Worm (Caenorhabditis elegans) whole organism, early embryonic: ENCODE measurements around the gene R10E12.2.

Source experiments
- B0310.2 ChIP-seq: sonication (generic microtip); optimal IDR thresholded peaks from 2 replicates; lab custom pipeline; 2016; ENCODE audit warnings: mild to moderate bottlenecking, missing genetic modification characterization, missing compliant biosample characterization
- F13C5.2 ChIP-seq: sonication (generic microtip); optimal IDR thresholded peaks from 2 replicates; lab custom pipeline; 2017; ENCODE audit warnings: mild to moderate bottlenecking, missing genetic modification characterization, inconsistent platforms, missing compliant biosample characterization
- aly-1 ChIP-seq: sonication (generic microtip); optimal IDR thresholded peaks from 2 replicates; lab custom pipeline; 2016; ENCODE audit warnings: missing genetic modification characterization, missing compliant biosample characterization
- ama-1 ChIP-seq: fragments of 150-350 bp; optimal IDR thresholded peaks from 2 replicates; lab custom pipeline; 2014
- ceh-13 ChIP-seq: fragments of 200-800 bp; sonication (Bioruptor generic); optimal IDR thresholded peaks from 2 replicates; lab custom pipeline; 2018; ENCODE audit warnings: mild to moderate bottlenecking, missing genetic modification characterization, missing compliant biosample characterization
- ceh-36 ChIP-seq: sonication (generic microtip); optimal IDR thresholded peaks from 2 replicates; lab custom pipeline; 2016; ENCODE audit warnings: missing genetic modification characterization, inconsistent platforms, missing compliant biosample characterization
- ets-7 ChIP-seq: sonication (generic microtip); optimal IDR thresholded peaks from 2 replicates; lab custom pipeline; 2016; ENCODE audit warnings: missing genotype, missing genetic modification characterization, missing compliant biosample characterization
- flt-1 ChIP-seq: fragments of 200-800 bp; sonication (Bioruptor generic); IDR thresholded peaks from 2 replicates; pipeline ENCODE4 v1.3.6; 2022; ENCODE audit warnings: missing genetic modification characterization, missing compliant biosample characterization
- hmbx-1 ChIP-seq: sonication (generic microtip); optimal IDR thresholded peaks from 2 replicates; lab custom pipeline; 2016; ENCODE audit warnings: mild to moderate bottlenecking, missing genetic modification characterization, missing compliant biosample characterization
- hmg-4 ChIP-seq: fragments of 200-800 bp; sonication (Bioruptor generic); optimal IDR thresholded peaks from 2 replicates; lab custom pipeline; 2018; ENCODE audit warnings: mild to moderate bottlenecking, missing genetic modification characterization, missing compliant biosample characterization
- hnd-1 ChIP-seq: sonication (generic microtip); optimal IDR thresholded peaks from 2 replicates; lab custom pipeline; 2016; ENCODE audit warnings: missing genetic modification characterization, missing compliant biosample characterization
- pes-1 ChIP-seq: fragments of 200-800 bp; sonication (Bioruptor generic); IDR thresholded peaks from 2 replicates; pipeline ENCODE4 v1.3.6; 2022; ENCODE audit warnings: missing genetic modification reagents, missing genetic modification characterization, missing compliant biosample characterization
- scrt-1 ChIP-seq: fragments of 200-800 bp; sonication (Bioruptor generic); IDR thresholded peaks from 2 replicates; pipeline ENCODE4 v1.3.6; 2022; ENCODE audit warnings: missing genetic modification characterization, missing compliant biosample characterization
- sea-1 ChIP-seq: fragments of 200-800 bp; sonication (Bioruptor generic); conservative IDR thresholded peaks from 2 replicates; pipeline ENCODE4 v1.3.6; 2022; ENCODE audit warnings: missing genetic modification characterization, missing compliant biosample characterization
- tbx-11 ChIP-seq: fragments of 200-800 bp; sonication (Bioruptor generic); IDR thresholded peaks from 2 replicates; pipeline ENCODE4 v1.3.6; 2022; ENCODE audit warnings: missing genetic modification characterization, missing compliant biosample characterization
- tbx-37 ChIP-seq: fragments of 200-800 bp; sonication (Bioruptor generic); conservative IDR thresholded peaks from 2 replicates; pipeline ENCODE4 v1.3.6; 2022; ENCODE audit warnings: missing genetic modification reagents, missing genetic modification characterization, missing compliant biosample characterization
- tra-4 ChIP-seq: sonication (generic microtip); optimal IDR thresholded peaks from 2 replicates; lab custom pipeline; 2017; ENCODE audit warnings: missing genetic modification characterization, missing compliant biosample characterization

R10E12.2 gene

ce11 chrIII:9946806-9947419 is 26.8 kb downstream of the R10E12.2 start, which contains the start of gene K03H1.7:
K03H1.7 (plus strand) TSS chrIII:9947405.
- TF ChIP-seq tbx-11 (GFP tag; lab: Robert Waterston, UW) (no peak), tra-4 (tag; lab: Kevin White, UChicago) (no peak), hmg-4 (no peak), ceh-36 (tag; lab: Kevin White, UChicago) (no peak), hmbx-1 (no peak), B0310.2 (tag; lab: Kevin White, UChicago) (no peak), ets-7 (no peak)

- TF ChIP-seq B0310.2 (tag; lab: Kevin White, UChicago) (no peak), ets-7 (no peak), flt-1 (GFP tag; lab: Robert Waterston, UW) (no peak), pes-1 (GFP tag; lab: Robert Waterston, UW) (no peak), tbx-37 (GFP tag; lab: Robert Waterston, UW) (no peak), sea-1 (GFP tag; lab: Robert Waterston, UW) (no peak), ama-1 (lab: Kevin White, UChicago) (no peak), ceh-36 (tag; lab: Kevin White, UChicago) (no peak), scrt-1 (GFP tag; lab: Robert Waterston, UW) (no peak), hmbx-1 (no peak), hmg-4 (no peak), tbx-11 (GFP tag; lab: Robert Waterston, UW) (no peak), tra-4 (tag; lab: Kevin White, UChicago) (no peak), ceh-13 (no peak), hnd-1 (tag; lab: Kevin White, UChicago) (no peak), F13C5.2 (tag; lab: Kevin White, UChicago) (no peak), aly-1 (tag; lab: Kevin White, UChicago) (no peak)
These were observed 28.9 kb downstream of the R10E12.2 start, which contains the start of gene gln-2 for ce11 chrIII:9944723-9945122. gln-2 (minus strand) TSS chrIII:9944823.

ce11 chrIII:9941020-9941674 is 32.5 kb downstream of the R10E12.2 start, which contains the start of the genes K03H1.9 and K03H1.12:
K03H1.9 (minus strand) TSS chrIII:9941490.
K03H1.12 (plus strand) TSS chrIII:9941624.
- TF ChIP-seq pes-1 (GFP tag; lab: Robert Waterston, UW) (no peak), ceh-13 (no peak), F13C5.2 (tag; lab: Kevin White, UChicago) (no peak), tra-4 (tag; lab: Kevin White, UChicago) (no peak), B0310.2 (tag; lab: Kevin White, UChicago) (no peak), hmg-4 (no peak), tbx-37 (GFP tag; lab: Robert Waterston, UW) (no peak), hnd-1 (tag; lab: Kevin White, UChicago) (no peak), aly-1 (tag; lab: Kevin White, UChicago) (no peak), tbx-11 (GFP tag; lab: Robert Waterston, UW) (no peak), ama-1 (lab: Kevin White, UChicago) (no peak), ets-7 (no peak), ceh-36 (tag; lab: Kevin White, UChicago) (no peak), scrt-1 (GFP tag; lab: Robert Waterston, UW) (no peak), flt-1 (GFP tag; lab: Robert Waterston, UW) (no peak), hmbx-1 (no peak), sea-1 (GFP tag; lab: Robert Waterston, UW) (no peak)

ce11 chrIII:9932091-9932490 is 41.6 kb downstream of the R10E12.2 start, which contains the start of gene dec-7:
dec-7 (plus strand) TSS chrIII:9932398.
- TF ChIP-seq sea-1 (GFP tag; lab: Robert Waterston, UW) (no peak), tbx-37 (GFP tag; lab: Robert Waterston, UW) (no peak), F13C5.2 (tag; lab: Kevin White, UChicago) (no peak), ama-1 (lab: Kevin White, UChicago) (no peak), pes-1 (GFP tag; lab: Robert Waterston, UW) (no peak), hmg-4 (no peak), aly-1 (tag; lab: Kevin White, UChicago) (no peak), tbx-11 (GFP tag; lab: Robert Waterston, UW) (no peak), tra-4 (tag; lab: Kevin White, UChicago) (no peak), hnd-1 (tag; lab: Kevin White, UChicago) (no peak), scrt-1 (GFP tag; lab: Robert Waterston, UW) (no peak), flt-1 (GFP tag; lab: Robert Waterston, UW) (no peak), hmbx-1 (no peak), ceh-36 (tag; lab: Kevin White, UChicago) (no peak)

ce11 chrIII:9930406-9930805 is 43.3 kb downstream of the R10E12.2 start:
- TF ChIP-seq F13C5.2 (tag; lab: Kevin White, UChicago): no peak
- TF ChIP-seq tbx-37 (GFP tag; lab: Robert Waterston, UW): no peak
- no peak for TF ChIP-seq ets-7
- TF ChIP-seq ceh-13: no peak
- TF ChIP-seq ama-1 (lab: Kevin White, UChicago): no peak
- TF ChIP-seq pes-1 (GFP tag; lab: Robert Waterston, UW): no peak
- TF ChIP-seq scrt-1 (GFP tag; lab: Robert Waterston, UW): no peak
- TF ChIP-seq sea-1 (GFP tag; lab: Robert Waterston, UW): no peak
- TF ChIP-seq tra-4 (tag; lab: Kevin White, UChicago): no peak
- no peak for TF ChIP-seq hmg-4
- TF ChIP-seq hnd-1 (tag; lab: Kevin White, UChicago): no peak
- no peak for TF ChIP-seq flt-1 (GFP tag; lab: Robert Waterston, UW)
- no peak for TF ChIP-seq tbx-11 (GFP tag; lab: Robert Waterston, UW)
- TF ChIP-seq ceh-36 (tag; lab: Kevin White, UChicago): no peak

ce11 chrIII:9929525-9929924 is 44.1 kb downstream of the R10E12.2 start:
- TF ChIP-seq ceh-36 (tag; lab: Kevin White, UChicago) (no peak), ama-1 (lab: Kevin White, UChicago) (no peak), aly-1 (tag; lab: Kevin White, UChicago) (no peak), ceh-13 (no peak), B0310.2 (tag; lab: Kevin White, UChicago) (no peak), hmg-4 (no peak), scrt-1 (GFP tag; lab: Robert Waterston, UW) (no peak), tra-4 (tag; lab: Kevin White, UChicago) (no peak), tbx-37 (GFP tag; lab: Robert Waterston, UW) (no peak), flt-1 (GFP tag; lab: Robert Waterston, UW) (no peak), hnd-1 (tag; lab: Kevin White, UChicago) (no peak), tbx-11 (GFP tag; lab: Robert Waterston, UW) (no peak), F13C5.2 (tag; lab: Kevin White, UChicago) (no peak)
